Worm (Caenorhabditis elegans): ENCODE data around the gene cdr-6.

ce11 chrV:12413651-12414114 is at the start of gene cdr-6:
- TF ChIP-seq nhr-77 (tag; optimal IDR thresholded peaks at IDR 0.05) (no peak), daf-12 (tag; optimal IDR thresholded peaks at IDR 0.05) (no peak)

Measured in whole organism, L4 larva.